Fruit fly (Drosophila melanogaster) whole organism, embryonic: ENCODE data around the gene CG32354.

Experiments
- Ada2b ChIP-seq: fragments of 200-800 bp; sonication (Bioruptor generic); IDR thresholded peaks from 2 replicates; pipeline ENCODE4 v1.3.6; 2022; ENCODE audit warnings: missing biosample characterization, missing genetic modification characterization
- CG10959 ChIP-seq: fragments of 200-800 bp; sonication (Bioruptor generic); IDR thresholded peaks from 2 replicates; pipeline ENCODE4 v1.3.6; 2022; ENCODE audit warnings: missing biosample characterization, missing genetic modification characterization
- CG14710 ChIP-seq: fragments of 200-800 bp; sonication (Bioruptor generic); optimal IDR thresholded peaks from 3 replicates; lab custom pipeline; 2019; ENCODE audit warnings: missing biosample characterization, mild to moderate bottlenecking, missing genetic modification characterization, moderate library complexity
- CG15011 ChIP-seq: fragments of 200-800 bp; sonication (Bioruptor generic); optimal IDR thresholded peaks from 3 replicates; lab custom pipeline; 2018; ENCODE audit warnings: missing biosample characterization, mild to moderate bottlenecking, missing genetic modification characterization
- CG1529 ChIP-seq: fragments of 200-800 bp; sonication (Bioruptor generic); optimal IDR thresholded peaks from 3 replicates; lab custom pipeline; 2018; ENCODE audit warnings: missing biosample characterization, missing genetic modification characterization
- CG15514 ChIP-seq: fragments of 200-800 bp; sonication (Bioruptor generic); optimal IDR thresholded peaks from 3 replicates; lab custom pipeline; 2017; ENCODE audit warnings: missing biosample characterization, missing genetic modification characterization, mild to moderate bottlenecking, moderate library complexity, missing genetic modification reagents
- CG16815 ChIP-seq: fragments of 200-800 bp; sonication (Bioruptor generic); optimal IDR thresholded peaks from 3 replicates; lab custom pipeline; 2017; ENCODE audit warnings: missing biosample characterization, mild to moderate bottlenecking, missing genetic modification characterization
- CG17385 ChIP-seq: fragments of 200-800 bp; sonication (Bioruptor generic); optimal IDR thresholded peaks from 3 replicates; lab custom pipeline; 2018; ENCODE audit warnings: missing biosample characterization, mild to moderate bottlenecking, missing genetic modification characterization
- CG2202 ChIP-seq: fragments of 200-800 bp; sonication (Bioruptor generic); optimal IDR thresholded peaks from 2 replicates; lab custom pipeline; 2018; ENCODE audit warnings: missing biosample characterization, mild to moderate bottlenecking, missing genetic modification characterization
- CG2712 ChIP-seq: fragments of 200-800 bp; optimal IDR thresholded peaks from 3 replicates; lab custom pipeline; 2019; ENCODE audit warnings: missing biosample characterization, mild to moderate bottlenecking, missing genetic modification characterization, moderate library complexity
- CG30431 ChIP-seq: fragments of 200-800 bp; sonication (Bioruptor generic); optimal IDR thresholded peaks from 2 replicates; lab custom pipeline; 2017; ENCODE audit warnings: missing biosample characterization, missing genetic modification characterization
- CG3065 ChIP-seq: fragments of 200-800 bp; sonication (Bioruptor generic); optimal IDR thresholded peaks from 2 replicates; lab custom pipeline; 2016; ENCODE audit warnings: missing biosample characterization, missing genetic modification characterization
- CG31224 ChIP-seq: fragments of 200-800 bp; sonication (Bioruptor generic); IDR thresholded peaks from 2 replicates; pipeline ENCODE4 v1.3.6; 2022; ENCODE audit warnings: missing biosample characterization, missing genetic modification characterization
- CG3407 ChIP-seq: fragments of 200-800 bp; sonication (Bioruptor generic); optimal IDR thresholded peaks from 2 replicates; lab custom pipeline; 2018; ENCODE audit warnings: missing biosample characterization, mild to moderate bottlenecking, missing genetic modification characterization
- CG3726 ChIP-seq: fragments of 200-800 bp; sonication (Bioruptor generic); IDR thresholded peaks from 3 replicates; pipeline ENCODE4, ENCODE4 v1.3.6; 2022; ENCODE audit warnings: missing biosample characterization, missing genetic modification characterization
- CG3838 ChIP-seq: fragments of 200-800 bp; sonication (Bioruptor generic); optimal IDR thresholded peaks from 3 replicates; lab custom pipeline; 2016; ENCODE audit warnings: missing biosample characterization, missing genetic modification characterization
- CG4424 ChIP-seq: fragments of 200-800 bp; sonication (Bioruptor generic); optimal IDR thresholded peaks from 3 replicates; lab custom pipeline; 2016; ENCODE audit warnings: missing biosample characterization, missing genetic modification characterization
- CG4617 ChIP-seq: fragments of 200-800 bp; sonication (Bioruptor generic); optimal IDR thresholded peaks from 3 replicates; lab custom pipeline; 2016; ENCODE audit warnings: missing biosample characterization, missing genetic modification characterization, borderline replicate concordance
- CG5180 ChIP-seq: fragments of 200-800 bp; sonication (Bioruptor generic); optimal IDR thresholded peaks from 3 replicates; lab custom pipeline; 2017; ENCODE audit warnings: missing biosample characterization, missing genetic modification characterization, mild to moderate bottlenecking, moderate library complexity, missing genetic modification reagents
- CG8281 ChIP-seq: fragments of 200-800 bp; sonication (Bioruptor generic); optimal IDR thresholded peaks from 2 replicates; lab custom pipeline; 2018; ENCODE audit warnings: missing biosample characterization, mild to moderate bottlenecking, missing genetic modification characterization, moderate library complexity
- CoRest ChIP-seq: fragments of 200-800 bp; sonication (Bioruptor generic); optimal IDR thresholded peaks from 3 replicates; lab custom pipeline; 2018; ENCODE audit warnings: missing biosample characterization, mild to moderate bottlenecking, missing genetic modification characterization, moderate library complexity
- D19A ChIP-seq: fragments of 200-800 bp; optimal IDR thresholded peaks from 3 replicates; lab custom pipeline; 2019; ENCODE audit warnings: missing biosample characterization, mild to moderate bottlenecking, missing genetic modification characterization, moderate library complexity
- Doc3 ChIP-seq: fragments of 200-800 bp; sonication (Bioruptor generic); IDR thresholded peaks from 3 replicates; pipeline ENCODE4 v1.3.6; 2022; ENCODE audit warnings: missing biosample characterization, missing genetic modification characterization; ENCODE audit not compliant: partially characterized antibody
- GATAe ChIP-seq: fragments of 200-800 bp; sonication (Bioruptor generic); conservative IDR thresholded peaks from 2 replicates; pipeline ENCODE4 v1.3.6; 2022; ENCODE audit warnings: missing biosample characterization, missing genetic modification characterization
- Gug ChIP-seq: fragments of 200-800 bp; sonication (Bioruptor generic); IDR thresholded peaks from 4 replicates; pipeline ENCODE4 v1.3.6; 2022; ENCODE audit warnings: missing biosample characterization, missing genetic modification characterization
- HmgD ChIP-seq: fragments of 200-800 bp; sonication (Bioruptor generic); optimal IDR thresholded peaks from 3 replicates; lab custom pipeline; 2016; ENCODE audit warnings: missing biosample characterization, missing genetic modification characterization
- MBD-R2 ChIP-seq: fragments of 200-800 bp; sonication (Bioruptor generic); IDR thresholded peaks from 2 replicates; pipeline ENCODE4 v1.3.6; 2022; ENCODE audit warnings: missing biosample characterization, missing genetic modification characterization
- NC2α ChIP-seq: fragments of 200-800 bp; sonication (Bioruptor generic); optimal IDR thresholded peaks from 2 replicates; lab custom pipeline; 2016; ENCODE audit warnings: missing biosample characterization, missing genetic modification characterization
- NFAT ChIP-seq: fragments of 200-800 bp; sonication (Bioruptor generic); IDR thresholded peaks from 2 replicates; pipeline ENCODE4 v1.3.6; 2022; ENCODE audit warnings: missing biosample characterization, missing genetic modification characterization
- Rfx ChIP-seq: fragments of 200-800 bp; sonication (Bioruptor generic); IDR thresholded peaks from 2 replicates; pipeline ENCODE4 v1.3.6; 2022; ENCODE audit warnings: missing biosample characterization, missing genetic modification characterization
- Sox100B ChIP-seq: fragments of 200-800 bp; sonication (Bioruptor generic); optimal IDR thresholded peaks from 3 replicates; lab custom pipeline; 2018; ENCODE audit warnings: missing biosample characterization, mild to moderate bottlenecking, missing genetic modification characterization
- Trl ChIP-seq, 3 experiments: fragments of >200 bp in 2 of 3; fragments of 200-800 bp in 1 of 3; sonication (Bioruptor generic) in 1 of 3; optimal IDR thresholded peaks; 2 replicates in 1 of 3; 3 replicates in 2 of 3; lab custom pipeline; 2016 to 2017; ENCODE audit warnings: missing biosample characterization in 1 of 3, missing genetic modification characterization in 1 of 3
- cad ChIP-seq: fragments of >200 bp; optimal IDR thresholded peaks from 2 replicates; lab custom pipeline; 2017; ENCODE audit warnings: missing biosample characterization, missing genetic modification characterization
- disco-r ChIP-seq: fragments of 200-800 bp; sonication (Bioruptor generic); optimal IDR thresholded peaks from 2 replicates; lab custom pipeline; 2016; ENCODE audit warnings: missing biosample characterization, missing genetic modification characterization
- dm ChIP-seq: fragments of 200-800 bp; sonication (Bioruptor generic); optimal IDR thresholded peaks from 3 replicates; lab custom pipeline; 2016; ENCODE audit warnings: missing biosample characterization, missing genetic modification characterization
- fd96Cb ChIP-seq: fragments of 200-800 bp; sonication (Bioruptor generic); optimal IDR thresholded peaks from 2 replicates; lab custom pipeline; 2018; ENCODE audit warnings: missing biosample characterization, mild to moderate bottlenecking, missing genetic modification characterization, moderate library complexity
- gfzf ChIP-seq: fragments of 200-800 bp; sonication (Bioruptor generic); optimal IDR thresholded peaks from 2 replicates; lab custom pipeline; 2016; ENCODE audit warnings: missing biosample characterization, mild to moderate bottlenecking, missing genetic modification characterization, moderate library complexity
- hb ChIP-seq: fragments of 200-800 bp; sonication (Bioruptor generic); IDR thresholded peaks from 3 replicates; pipeline ENCODE4 v1.3.6; 2022; ENCODE audit warnings: missing biosample characterization, missing genetic modification characterization; ENCODE audit not compliant: partially characterized antibody
- her ChIP-seq: fragments of 200-800 bp; sonication (Bioruptor generic); optimal IDR thresholded peaks from 2 replicates; lab custom pipeline; 2016; ENCODE audit warnings: missing biosample characterization, missing genetic modification characterization
- klu ChIP-seq: fragments of 200-800 bp; sonication (Bioruptor generic); IDR thresholded peaks from 2 replicates; pipeline ENCODE4 v1.3.6; 2022; ENCODE audit warnings: missing biosample characterization, missing genetic modification characterization
- lilli ChIP-seq: fragments of 200-800 bp; sonication (Bioruptor generic); optimal IDR thresholded peaks from 3 replicates; lab custom pipeline; 2016; ENCODE audit warnings: missing biosample characterization, missing genetic modification characterization
- lmd ChIP-seq: fragments of 200-800 bp; sonication (Bioruptor generic); IDR thresholded peaks from 2 replicates; pipeline ENCODE4 v1.3.6; 2022; ENCODE audit warnings: missing biosample characterization, missing genetic modification characterization
- nerfin-1 ChIP-seq: fragments of 200-800 bp; sonication (Bioruptor generic); optimal IDR thresholded peaks from 3 replicates; lab custom pipeline; 2019; ENCODE audit warnings: missing biosample characterization, mild to moderate bottlenecking, missing genetic modification characterization, moderate library complexity
- onecut ChIP-seq: fragments of 200-800 bp; sonication (Bioruptor generic); IDR thresholded peaks from 2 replicates; pipeline ENCODE4 v1.3.6; 2022; ENCODE audit warnings: missing biosample characterization, missing genetic modification characterization
- rib ChIP-seq: fragments of 200-800 bp; sonication (Bioruptor generic); IDR thresholded peaks from 2 replicates; pipeline ENCODE4 v1.3.6; 2022; ENCODE audit warnings: missing biosample characterization, missing genetic modification characterization
- row ChIP-seq: fragments of 200-800 bp; sonication (Bioruptor generic); IDR thresholded peaks from 3 replicates; pipeline ENCODE4 v1.3.6; 2022; ENCODE audit warnings: missing biosample characterization, missing genetic modification characterization
- sr ChIP-seq: fragments of 200-800 bp; sonication (Bioruptor generic); IDR thresholded peaks from 3 replicates; pipeline ENCODE4 v1.3.6; 2022; ENCODE audit warnings: missing biosample characterization, missing genetic modification characterization
- ssp ChIP-seq: fragments of 200-800 bp; sonication (Bioruptor generic); IDR thresholded peaks from 2 replicates; pipeline ENCODE4 v1.3.6; 2022; ENCODE audit warnings: missing biosample characterization, missing genetic modification characterization
- trem ChIP-seq: fragments of 200-800 bp; optimal IDR thresholded peaks from 3 replicates; lab custom pipeline; 2019; ENCODE audit warnings: missing biosample characterization, mild to moderate bottlenecking, missing genetic modification characterization, moderate library complexity
- vfl ChIP-seq: fragments of 200-800 bp; sonication (Bioruptor generic); optimal IDR thresholded peaks from 2 replicates; lab custom pipeline; 2016; ENCODE audit warnings: missing biosample characterization, missing genetic modification characterization

The CG32354 gene

dm6 chr3L:8440771-8441549 is 19.0 kb upstream of the CG32354 start (continued):
- TF ChIP-seq CG15011: no peak
- TF ChIP-seq sr (GFP tag; lab: Robert Waterston, UW): no peak
- no peak for TF ChIP-seq nerfin-1 (tag; lab: Kevin White, UChicago)
- TF ChIP-seq Trl (optimal IDR thresholded peaks at IDR 0.05; lab: Kevin White, UChicago): no peak
- peak; percentile 28 for TF ChIP-seq Trl (GFP tag; optimal IDR thresholded peaks at IDR 0.05; lab: Kevin White, UChicago)
- no peak for TF ChIP-seq trem (tag; lab: Kevin White, UChicago)
- no peak for TF ChIP-seq CG30431 (GFP tag; lab: Kevin White, UChicago)
- TF ChIP-seq CG8281 (tag; lab: Kevin White, UChicago): no peak
- TF ChIP-seq dm (GFP tag; lab: Kevin White, UChicago): peak; percentile 3
- no peak for TF ChIP-seq NC2α (GFP tag; lab: Kevin White, UChicago)
- no peak for TF ChIP-seq CG16815 (GFP tag; lab: Kevin White, UChicago)
- no peak for TF ChIP-seq disco-r
- TF ChIP-seq CG3407: no peak
- no peak for TF ChIP-seq CG3726 (GFP tag; lab: Robert Waterston, UW)
- TF ChIP-seq hb (GFP tag; lab: Robert Waterston, UW): no peak
- TF ChIP-seq CG2712 (tag; lab: Kevin White, UChicago): peak; percentile 29
- no peak for TF ChIP-seq CG3838 (GFP tag; lab: Kevin White, UChicago)
- TF ChIP-seq CG1529 (GFP tag; lab: Kevin White, UChicago): no peak
- no peak for TF ChIP-seq cad (GFP tag; lab: Kevin White, UChicago)
- no peak; the same call in 3 of the 4 replicates for TF ChIP-seq Gug (GFP tag; lab: Robert Waterston, UW)
- TF ChIP-seq CG4424: peak; percentile 28
- TF ChIP-seq MBD-R2 (GFP tag; lab: Robert Waterston, UW): no peak
- no peak for TF ChIP-seq CG4617 (GFP tag; lab: Kevin White, UChicago)
- peak; percentile 60 for TF ChIP-seq Ada2b (GFP tag; lab: Robert Waterston, UW)
- TF ChIP-seq fd96Cb (tag; lab: Kevin White, UChicago): peak; percentile 35
- TF ChIP-seq CG17385 (GFP tag; lab: Kevin White, UChicago): peak; percentile 24
- TF ChIP-seq CG3065: no peak
- TF ChIP-seq klu: no peak
- no peak for TF ChIP-seq CG2202
- no peak for TF ChIP-seq gfzf (GFP tag; lab: Kevin White, UChicago)
- peak; percentile 31 for TF ChIP-seq vfl
- TF ChIP-seq CG5180: no peak
- TF ChIP-seq her (GFP tag; lab: Kevin White, UChicago): peak; percentile 23
- no peak for TF ChIP-seq Sox100B
- TF ChIP-seq row (GFP tag; lab: Robert Waterston, UW): peak; percentile 47; the same call in 2 of the 3 replicates
- no peak for TF ChIP-seq CG15514
- TF ChIP-seq HmgD (GFP tag; lab: Kevin White, UChicago): no peak
- TF ChIP-seq NFAT: no peak
- TF ChIP-seq CG31224 (GFP tag; lab: Robert Waterston, UW): no peak; the same call in 1 of the 2 replicates
- TF ChIP-seq Rfx (GFP tag; lab: Robert Waterston, UW): no peak; the same call in 1 of the 2 replicates
- TF ChIP-seq rib (GFP tag; lab: Robert Waterston, UW): no peak
- TF ChIP-seq CG14710 (tag; lab: Kevin White, UChicago): peak; percentile 1
- no peak for TF ChIP-seq GATAe
- TF ChIP-seq lilli (GFP tag; lab: Kevin White, UChicago): peak; percentile 62
- TF ChIP-seq onecut (GFP tag; lab: Robert Waterston, UW): no peak
- TF ChIP-seq D19A (tag; lab: Kevin White, UChicago): no peak
- no peak for TF ChIP-seq Doc3 (GFP tag; lab: Robert Waterston, UW)
- no peak for TF ChIP-seq CG10959 (GFP tag; lab: Robert Waterston, UW)
- no peak for TF ChIP-seq lmd (GFP tag; lab: Robert Waterston, UW)
- peak; percentile 23 for TF ChIP-seq CoRest (tag; lab: Kevin White, UChicago)
- TF ChIP-seq ssp (GFP tag; lab: Robert Waterston, UW): no peak
